Worm (Caenorhabditis elegans): ENCODE results near the gene srbc-68.

srbc-68 gene

ce11 chrV:3586014-3586689 lies 39.7 kb upstream of the srbc-68 start, which contains the start of the genes rpl-11.1 and T22F3.2:
Gene rpl-11.1, minus strand, starts transcription at chrV:3586064.
Gene T22F3.2, plus strand, starts transcription at chrV:3586639.
- no peak for TF ChIP-seq nhr-12 (tag; optimal IDR thresholded peaks at IDR 0.05)
- peak; percentile 25 for TF ChIP-seq hmg-11 (tag; optimal IDR thresholded peaks at IDR 0.05)
- no peak for TF ChIP-seq nhr-43 (tag; optimal IDR thresholded peaks at IDR 0.05; ENCODE audit: poor library complexity, severe bottlenecking)
- no peak for TF ChIP-seq nhr-25 (tag; optimal IDR thresholded peaks at IDR 0.05)
- TF ChIP-seq nfya-1 (tag; optimal IDR thresholded peaks at IDR 0.05; ENCODE audit: insufficient read depth) = peak; percentile 47
- TF ChIP-seq unc-62 (GFP tag; optimal IDR thresholded peaks at IDR 0.05) = no peak
- no peak for TF ChIP-seq nhr-76 (tag; optimal IDR thresholded peaks at IDR 0.05)
- no peak for TF ChIP-seq ZK546.5 (tag; optimal IDR thresholded peaks at IDR 0.05)
- TF ChIP-seq pha-4 (tag; optimal IDR thresholded peaks at IDR 0.05) = peak; percentile 24

- TF ChIP-seq nhr-67 (tag; optimal IDR thresholded peaks at IDR 0.05) (no peak), ama-1 (optimal IDR thresholded peaks at IDR 0.05) (peak; percentile 15), aly-2 (tag; optimal IDR thresholded peaks at IDR 0.05) (peak; percentile 49)
These were observed 38.6 kb upstream of the srbc-68 start for ce11 chrV:3585011-3585410.

- no peak for TF ChIP-seq nhr-11 (tag; optimal IDR thresholded peaks at IDR 0.05)
- TF ChIP-seq tbx-2 (tag; optimal IDR thresholded peaks at IDR 0.05) = no peak
- no peak for TF ChIP-seq unc-39 (tag; optimal IDR thresholded peaks at IDR 0.05)
- TF ChIP-seq eor-1 (tag; optimal IDR thresholded peaks at IDR 0.05) = no peak
- TF ChIP-seq nhr-28 (tag; optimal IDR thresholded peaks at IDR 0.05) = no peak
- no peak for TF ChIP-seq ceh-16 (tag; optimal IDR thresholded peaks at IDR 0.05)
- TF ChIP-seq fkh-2 (tag; optimal IDR thresholded peaks at IDR 0.05) = no peak
- no peak for TF ChIP-seq mdl-1 (tag; optimal IDR thresholded peaks at IDR 0.05)
- TF ChIP-seq nhr-77 (tag; optimal IDR thresholded peaks at IDR 0.05) = no peak
- TF ChIP-seq pha-4 (tag; optimal IDR thresholded peaks at IDR 0.05) = no peak
- TF ChIP-seq lin-39 (tag; optimal IDR thresholded peaks at IDR 0.05) = no peak
- TF ChIP-seq ceh-9 (tag; optimal IDR thresholded peaks at IDR 0.05) = no peak
- no peak for TF ChIP-seq elt-3 (tag; optimal IDR thresholded peaks at IDR 0.05)
- no peak for TF ChIP-seq nhr-12 (tag; optimal IDR thresholded peaks at IDR 0.05)
- TF ChIP-seq nhr-23 (tag; optimal IDR thresholded peaks at IDR 0.05) = no peak
- TF ChIP-seq ceh-28 (tag; optimal IDR thresholded peaks at IDR 0.05) = no peak
- TF ChIP-seq nhr-25 (tag; optimal IDR thresholded peaks at IDR 0.05) = no peak
- TF ChIP-seq lsy-12 (tag; optimal IDR thresholded peaks at IDR 0.05) = no peak
- no peak for TF ChIP-seq ztf-11 (tag; optimal IDR thresholded peaks at IDR 0.05)
These were observed 37.2 kb upstream of the srbc-68 start for ce11 chrV:3583622-3584021.

- TF ChIP-seq ztf-11 (tag; optimal IDR thresholded peaks at IDR 0.05) (no peak), fkh-10 (GFP tag; optimal IDR thresholded peaks at IDR 0.05) (no peak), nhr-11 (tag; optimal IDR thresholded peaks at IDR 0.05) (no peak), pqm-1 (tag; optimal IDR thresholded peaks at IDR 0.05) (no peak)
These were observed 36.3 kb upstream of the srbc-68 start for ce11 chrV:3582671-3583070.

- TF ChIP-seq zag-1 (tag; optimal IDR thresholded peaks at IDR 0.05) (no peak), nhr-43 (tag; optimal IDR thresholded peaks at IDR 0.05; ENCODE audit: poor library complexity, severe bottlenecking) (peak; percentile 60), R02D3.7 (tag; optimal IDR thresholded peaks at IDR 0.05) (no peak), lin-39 (tag; optimal IDR thresholded peaks at IDR 0.05) (no peak), nhr-11 (tag; optimal IDR thresholded peaks at IDR 0.05) (no peak), nfya-1 (tag; optimal IDR thresholded peaks at IDR 0.05; ENCODE audit: insufficient read depth) (peak; percentile 34), egl-27 (tag; optimal IDR thresholded peaks at IDR 0.05) (no peak), fos-1 (tag; optimal IDR thresholded peaks at IDR 0.05) (no peak), elt-2 (tag; optimal IDR thresholded peaks at IDR 0.05) (peak; percentile 6), lsy-12 (tag; optimal IDR thresholded peaks at IDR 0.05) (no peak), hmg-11 (tag; optimal IDR thresholded peaks at IDR 0.05) (no peak), nhr-23 (tag; optimal IDR thresholded peaks at IDR 0.05) (no peak)
These were observed 35.7 kb upstream of the srbc-68 start for ce11 chrV:3582086-3582485.

Data from whole organism, L3 larva.